Fruit fly (Drosophila melanogaster) whole organism, embryonic: Measurements from ENCODE around the gene CG9568.
A peak's percentile ranks its signal among the peaks of the same experiment; 100 is the strongest.

Experiments
- Antp ChIP-seq: fragments of 200-800 bp; sonication (Bioruptor generic); optimal IDR thresholded peaks from 3 replicates; lab custom pipeline; 2016; ENCODE audit warnings: missing biosample characterization, missing genetic modification characterization
- Asciz ChIP-seq: fragments of 200-800 bp; sonication (Bioruptor generic); optimal IDR thresholded peaks from 2 replicates; lab custom pipeline; 2017; ENCODE audit warnings: missing biosample characterization, mild to moderate bottlenecking, missing genetic modification characterization, missing genetic modification reagents
- Bdp1 ChIP-seq: fragments of 200-800 bp; sonication (Bioruptor generic); optimal IDR thresholded peaks from 3 replicates; lab custom pipeline; 2016; ENCODE audit warnings: missing biosample characterization, missing genetic modification characterization
- Blimp-1 ChIP-seq: fragments of 200-800 bp; sonication (Bioruptor generic); optimal IDR thresholded peaks from 3 replicates; lab custom pipeline; 2018; ENCODE audit warnings: missing biosample characterization, missing genetic modification characterization, mild to moderate bottlenecking, moderate library complexity, missing genetic modification reagents
- CG1024 ChIP-seq: fragments of 200-800 bp; sonication (Bioruptor generic); IDR thresholded peaks from 2 replicates; pipeline ENCODE4 v1.3.6; 2022; ENCODE audit warnings: missing biosample characterization, missing genetic modification characterization
- CG10462 ChIP-seq: fragments of 200-800 bp; sonication (Bioruptor generic); optimal IDR thresholded peaks from 2 replicates; lab custom pipeline; 2016; ENCODE audit warnings: missing biosample characterization, missing genetic modification characterization
- CG11560 ChIP-seq: fragments of 200-800 bp; sonication (Bioruptor generic); IDR thresholded peaks from 3 replicates; pipeline ENCODE4 v1.3.6; 2022; ENCODE audit warnings: missing biosample characterization, missing genetic modification characterization
- CG1233 ChIP-seq: fragments of 200-800 bp; sonication (Bioruptor generic); optimal IDR thresholded peaks from 4 replicates; lab custom pipeline; 2018; ENCODE audit warnings: missing biosample characterization, mild to moderate bottlenecking, missing genetic modification characterization
- CG14050 ChIP-seq: fragments of 200-800 bp; sonication (Bioruptor generic); IDR thresholded peaks from 3 replicates; pipeline ENCODE4 v1.3.6; 2022; ENCODE audit warnings: missing biosample characterization, missing genetic modification characterization
- CG15011 ChIP-seq: fragments of 200-800 bp; sonication (Bioruptor generic); optimal IDR thresholded peaks from 3 replicates; lab custom pipeline; 2018; ENCODE audit warnings: missing biosample characterization, mild to moderate bottlenecking, missing genetic modification characterization
- CG15514 ChIP-seq: fragments of 200-800 bp; sonication (Bioruptor generic); optimal IDR thresholded peaks from 3 replicates; lab custom pipeline; 2017; ENCODE audit warnings: missing biosample characterization, missing genetic modification characterization, mild to moderate bottlenecking, moderate library complexity, missing genetic modification reagents
- CG16813 ChIP-seq: fragments of 200-800 bp; sonication (Bioruptor generic); IDR thresholded peaks from 3 replicates; pipeline ENCODE4 v1.3.6; 2022; ENCODE audit warnings: missing biosample characterization, missing genetic modification characterization; ENCODE audit not compliant: partially characterized antibody
- CG1832 ChIP-seq: fragments of 200-800 bp; sonication (Bioruptor generic); optimal IDR thresholded peaks from 2 replicates; lab custom pipeline; 2017; ENCODE audit warnings: missing biosample characterization, mild to moderate bottlenecking, missing genetic modification characterization, inconsistent platforms
- CG18476 ChIP-seq: fragments of 200-800 bp; sonication (Bioruptor generic); optimal IDR thresholded peaks from 2 replicates; lab custom pipeline; 2016; ENCODE audit warnings: missing biosample characterization, mild to moderate bottlenecking, missing genetic modification characterization
- CG30020 ChIP-seq: fragments of 200-800 bp; optimal IDR thresholded peaks from 2 replicates; lab custom pipeline; 2019; ENCODE audit warnings: missing biosample characterization, mild to moderate bottlenecking, missing genetic modification characterization, moderate library complexity
- CG3065 ChIP-seq: fragments of 200-800 bp; sonication (Bioruptor generic); optimal IDR thresholded peaks from 2 replicates; lab custom pipeline; 2016; ENCODE audit warnings: missing biosample characterization, missing genetic modification characterization
- CG34376 ChIP-seq: fragments of 200-800 bp; sonication (Bioruptor generic); optimal IDR thresholded peaks from 2 replicates; lab custom pipeline; 2018; ENCODE audit warnings: missing biosample characterization, mild to moderate bottlenecking, missing genetic modification characterization
- CG4404 ChIP-seq: fragments of 200-800 bp; sonication (Bioruptor generic); IDR thresholded peaks from 2 replicates; pipeline ENCODE4 v1.3.6; 2022; ENCODE audit warnings: missing biosample characterization, missing genetic modification characterization
- CG5180 ChIP-seq: fragments of 200-800 bp; sonication (Bioruptor generic); optimal IDR thresholded peaks from 3 replicates; lab custom pipeline; 2017; ENCODE audit warnings: missing biosample characterization, missing genetic modification characterization, mild to moderate bottlenecking, moderate library complexity, missing genetic modification reagents
- CG7271 ChIP-seq: fragments of 200-800 bp; sonication (Bioruptor generic); optimal IDR thresholded peaks from 2 replicates; lab custom pipeline; 2018; ENCODE audit warnings: missing biosample characterization, mild to moderate bottlenecking, missing genetic modification characterization, moderate library complexity
- CG7839 ChIP-seq: fragments of 200-800 bp; sonication (Bioruptor generic); optimal IDR thresholded peaks from 3 replicates; lab custom pipeline; 2018; ENCODE audit warnings: missing biosample characterization, mild to moderate bottlenecking, missing genetic modification characterization, moderate library complexity
- CG8089 ChIP-seq: fragments of 200-800 bp; sonication (Bioruptor generic); optimal IDR thresholded peaks from 3 replicates; lab custom pipeline; 2016; ENCODE audit warnings: missing biosample characterization, missing genetic modification characterization
- D19A ChIP-seq: fragments of 200-800 bp; optimal IDR thresholded peaks from 3 replicates; lab custom pipeline; 2019; ENCODE audit warnings: missing biosample characterization, mild to moderate bottlenecking, missing genetic modification characterization, moderate library complexity
- Deaf1 ChIP-seq: fragments of 200-800 bp; optimal IDR thresholded peaks from 3 replicates; lab custom pipeline; 2019; ENCODE audit warnings: missing biosample characterization, mild to moderate bottlenecking, missing genetic modification characterization, moderate library complexity
- E2f2 ChIP-seq: fragments of 200-800 bp; sonication (Bioruptor generic); IDR thresholded peaks from 2 replicates; pipeline ENCODE4 v1.3.6; 2022; ENCODE audit warnings: missing biosample characterization, missing genetic modification characterization
- HmgZ ChIP-seq: fragments of 200-800 bp; sonication (Bioruptor generic); optimal IDR thresholded peaks from 2 replicates; lab custom pipeline; 2018; ENCODE audit warnings: missing biosample characterization, mild to moderate bottlenecking, missing genetic modification characterization
- Trl ChIP-seq, 3 experiments: fragments of >200 bp in 2 of 3; fragments of 200-800 bp in 1 of 3; sonication (Bioruptor generic) in 1 of 3; optimal IDR thresholded peaks; 2 replicates in 1 of 3; 3 replicates in 2 of 3; lab custom pipeline; 2016 to 2017; ENCODE audit warnings: missing biosample characterization in 1 of 3, missing genetic modification characterization in 1 of 3
- ap ChIP-seq: fragments of 200-800 bp; sonication (Bioruptor generic); IDR thresholded peaks from 2 replicates; pipeline ENCODE4 v1.3.6; 2022; ENCODE audit warnings: missing biosample characterization, missing genetic modification characterization
- bcd ChIP-seq: fragments of 200-800 bp; sonication (Bioruptor generic); optimal IDR thresholded peaks from 2 replicates; lab custom pipeline; 2017; ENCODE audit warnings: missing biosample characterization, mild to moderate bottlenecking, missing genetic modification characterization
- da ChIP-seq: fragments of 200-800 bp; sonication (Bioruptor generic); optimal IDR thresholded peaks from 2 replicates; lab custom pipeline; 2016; ENCODE audit warnings: missing biosample characterization, missing genetic modification characterization
- dmrt99B ChIP-seq: fragments of 200-800 bp; sonication (Bioruptor generic); optimal IDR thresholded peaks from 2 replicates; lab custom pipeline; 2018; ENCODE audit warnings: missing biosample characterization, mild to moderate bottlenecking, missing genetic modification characterization, moderate library complexity
- gcm ChIP-seq: fragments of 200-800 bp; sonication (Bioruptor generic); optimal IDR thresholded peaks from 2 replicates; lab custom pipeline; 2019; ENCODE audit warnings: missing biosample characterization, mild to moderate bottlenecking, missing genetic modification characterization, moderate library complexity
- grn ChIP-seq: fragments of 200-800 bp; sonication (Bioruptor generic); optimal IDR thresholded peaks from 3 replicates; lab custom pipeline; 2017; ENCODE audit warnings: missing biosample characterization, missing genetic modification characterization
- hb ChIP-seq: fragments of 200-800 bp; sonication (Bioruptor generic); IDR thresholded peaks from 3 replicates; pipeline ENCODE4 v1.3.6; 2022; ENCODE audit warnings: missing biosample characterization, missing genetic modification characterization; ENCODE audit not compliant: partially characterized antibody
- mam ChIP-seq: fragments of 200-800 bp; sonication (Bioruptor generic); optimal IDR thresholded peaks from 3 replicates; lab custom pipeline; 2016; ENCODE audit warnings: missing biosample characterization, missing genetic modification characterization
- mld ChIP-seq: fragments of 200-800 bp; sonication (Bioruptor generic); IDR thresholded peaks from 3 replicates; pipeline ENCODE4 v1.3.6; 2022; ENCODE audit warnings: missing biosample characterization, missing genetic modification characterization; ENCODE audit not compliant: partially characterized antibody
- p53 ChIP-seq: fragments of 200-800 bp; sonication (Bioruptor generic); optimal IDR thresholded peaks from 2 replicates; lab custom pipeline; 2016; ENCODE audit warnings: missing biosample characterization, missing genetic modification characterization
- pan ChIP-seq, 4 experiments: fragments of >200 bp in 3 of 4; fragments of 200-800 bp in 1 of 4; sonication (Bioruptor generic) in 1 of 4; optimal IDR thresholded peaks in 3 of 4; IDR thresholded peaks in 1 of 4; 2 replicates each; pipeline versions ENCODE4 v1.3.6 to Lab custom; 2017 to 2022; ENCODE audit warnings: missing biosample characterization in 2 of 4, missing genetic modification characterization in 2 of 4, mixed read lengths in 1 of 4
- phol ChIP-seq: fragments of 200-800 bp; sonication (Bioruptor generic); optimal IDR thresholded peaks from 3 replicates; lab custom pipeline; 2018; ENCODE audit warnings: missing biosample characterization, mild to moderate bottlenecking, missing genetic modification characterization, moderate library complexity
- pros ChIP-seq: fragments of 200-800 bp; sonication (Bioruptor generic); optimal IDR thresholded peaks from 3 replicates; lab custom pipeline; 2019; ENCODE audit warnings: missing biosample characterization, mild to moderate bottlenecking, missing genetic modification characterization, moderate library complexity
- rib ChIP-seq: fragments of 200-800 bp; sonication (Bioruptor generic); IDR thresholded peaks from 2 replicates; pipeline ENCODE4 v1.3.6; 2022; ENCODE audit warnings: missing biosample characterization, missing genetic modification characterization
- sc ChIP-seq, 3 experiments: fragments of >200 bp in 2 of 3; fragments of 200-800 bp in 1 of 3; sonication (Bioruptor generic) in 1 of 3; optimal IDR thresholded peaks; 2 replicates in 2 of 3; 3 replicates in 1 of 3; lab custom pipeline; 2017; ENCODE audit warnings: mild to moderate bottlenecking in 1 of 3, missing biosample characterization in 1 of 3, missing genetic modification characterization in 1 of 3, missing genetic modification reagents in 1 of 3
- sug ChIP-seq: fragments of 200-800 bp; optimal IDR thresholded peaks from 2 replicates; lab custom pipeline; 2019; ENCODE audit warnings: missing biosample characterization, mild to moderate bottlenecking, missing genetic modification characterization, moderate library complexity
- tap ChIP-seq: fragments of 200-800 bp; optimal IDR thresholded peaks from 3 replicates; lab custom pipeline; 2019; ENCODE audit warnings: missing biosample characterization, mild to moderate bottlenecking, missing genetic modification characterization, moderate library complexity
- trem ChIP-seq: fragments of 200-800 bp; optimal IDR thresholded peaks from 3 replicates; lab custom pipeline; 2019; ENCODE audit warnings: missing biosample characterization, mild to moderate bottlenecking, missing genetic modification characterization, moderate library complexity
- trh ChIP-seq: fragments of 200-800 bp; sonication (Bioruptor generic); optimal IDR thresholded peaks from 2 replicates; lab custom pipeline; 2016; ENCODE audit warnings: missing biosample characterization, missing genetic modification characterization
- zen2 ChIP-seq: fragments of 200-800 bp; sonication (Bioruptor generic); IDR thresholded peaks from 3 replicates; pipeline ENCODE4 v1.3.6; 2022; ENCODE audit warnings: missing biosample characterization, missing genetic modification characterization; ENCODE audit not compliant: partially characterized antibody

CG9568 gene

DNA sequence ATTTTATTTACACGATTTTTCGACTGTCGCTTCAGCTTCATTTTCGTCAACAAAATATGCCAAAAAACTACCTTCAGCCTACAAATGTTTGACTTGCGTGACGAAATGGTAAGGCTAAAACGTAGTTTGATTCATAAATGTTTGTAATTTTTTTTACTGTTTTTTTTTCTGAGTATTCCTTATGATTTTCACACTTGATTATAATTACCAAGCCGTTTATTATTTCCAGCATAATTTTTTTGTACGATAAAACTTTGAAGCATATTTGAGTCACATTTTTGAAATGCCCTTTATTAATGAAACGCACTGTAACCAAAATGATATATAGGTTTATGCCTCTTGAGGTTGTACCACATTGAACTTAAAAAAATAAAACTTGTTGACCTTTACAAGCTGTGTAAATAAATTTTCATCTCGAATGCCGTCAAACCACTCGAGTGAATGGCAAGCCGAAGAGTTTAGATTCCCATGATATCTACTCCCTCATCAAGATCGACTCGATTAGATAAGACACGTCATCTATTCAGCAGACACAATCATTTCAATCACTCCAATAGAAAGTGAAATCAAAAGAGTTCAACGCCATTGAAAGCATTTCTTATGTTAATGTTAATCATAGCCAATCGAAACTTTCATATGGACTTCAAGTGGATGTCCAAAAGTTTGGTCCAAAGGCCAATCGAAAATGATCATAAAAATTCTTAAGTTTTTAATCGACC lies 27.6 kb upstream of the CG9568 start (continued):
- TF ChIP-seq trh, result no peak
- no peak for TF ChIP-seq CG18476 (GFP tag; lab: Kevin White, UChicago)
- peak; percentile 7 for TF ChIP-seq CG15514 (GFP tag; lab: Kevin White, UChicago)
- no peak for TF ChIP-seq hb (GFP tag; lab: Robert Waterston, UW)
- TF ChIP-seq CG1024, result no peak
- TF ChIP-seq HmgZ (tag; lab: Kevin White, UChicago), result peak; percentile 8
- peak; percentile 22 for TF ChIP-seq Antp
- TF ChIP-seq Trl (optimal IDR thresholded peaks at IDR 0.05; lab: Kevin White, UChicago), result no peak
- peak; percentile 44 for TF ChIP-seq Trl (GFP tag; optimal IDR thresholded peaks at IDR 0.05; lab: Kevin White, UChicago)
- TF ChIP-seq CG7271 (tag; lab: Kevin White, UChicago), result no peak
- no peak for TF ChIP-seq mld (GFP tag; lab: Robert Waterston, UW)
- no peak for TF ChIP-seq CG11560 (tag; lab: Robert Waterston, UW)
- no peak for TF ChIP-seq CG10462 (GFP tag; lab: Kevin White, UChicago)
- TF ChIP-seq CG3065 (GFP tag; lab: Kevin White, UChicago), result no peak
- TF ChIP-seq tap (tag; lab: Kevin White, UChicago), result no peak
- TF ChIP-seq CG1233 (GFP tag; lab: Kevin White, UChicago), result no peak
- TF ChIP-seq CG15011 (GFP tag; lab: Kevin White, UChicago), result peak; percentile 17
- TF ChIP-seq sc (optimal IDR thresholded peaks at IDR 0.05; lab: Kevin White, UChicago), result no peak
- TF ChIP-seq sc (GFP tag; optimal IDR thresholded peaks at IDR 0.05; lab: Kevin White, UChicago), result no peak
- no peak for TF ChIP-seq sug
- no peak for TF ChIP-seq pros (GFP tag; lab: Kevin White, UChicago)
- no peak for TF ChIP-seq zen2 (GFP tag; lab: Robert Waterston, UW)
- TF ChIP-seq CG16813 (GFP tag; lab: Robert Waterston, UW), result no peak
- TF ChIP-seq pan (optimal IDR thresholded peaks at IDR 0.05; lab: Kevin White, UChicago), result no peak
- peak in 1 of 2 experiments; percentile 60 for TF ChIP-seq pan (GFP tag; optimal IDR thresholded peaks at IDR 0.05 in 1 of 2, IDR thresholded peaks at IDR 0.05 in 1 of 2)
- TF ChIP-seq CG7839, result peak; percentile 71
- peak; percentile 84 for TF ChIP-seq grn
- peak; percentile 41 for TF ChIP-seq phol (tag; lab: Kevin White, UChicago)
- TF ChIP-seq Bdp1, result no peak
- no peak for TF ChIP-seq p53 (GFP tag; lab: Kevin White, UChicago)
- TF ChIP-seq da, result no peak
- peak; percentile 75 for TF ChIP-seq dmrt99B (tag; lab: Kevin White, UChicago)
- peak; percentile 42 for TF ChIP-seq mam
- TF ChIP-seq CG30020, result no peak
- TF ChIP-seq Asciz, result peak; percentile 49
- no peak for TF ChIP-seq ap (GFP tag; lab: Robert Waterston, UW)
- peak; percentile 25; the same call in 1 of the 3 replicates for TF ChIP-seq CG14050 (GFP tag; lab: Robert Waterston, UW)
- TF ChIP-seq CG8089 (GFP tag; lab: Kevin White, UChicago), result peak; percentile 13
- TF ChIP-seq trem, result no peak
- TF ChIP-seq bcd (GFP tag; lab: Kevin White, UChicago), result no peak
- no peak for TF ChIP-seq CG4404 (GFP tag; lab: Robert Waterston, UW)
- TF ChIP-seq D19A (tag; lab: Kevin White, UChicago), result peak; percentile 1
- TF ChIP-seq rib, result no peak
- TF ChIP-seq CG5180, result peak; percentile 13
- TF ChIP-seq gcm (GFP tag; lab: Kevin White, UChicago), result peak; percentile 20
- peak; percentile 54; the same call in 1 of the 2 replicates for TF ChIP-seq E2f2 (GFP tag; lab: Robert Waterston, UW)
- TF ChIP-seq CG34376 (GFP tag; lab: Kevin White, UChicago), result no peak
- no peak for TF ChIP-seq CG1832 (GFP tag; lab: Kevin White, UChicago)
- no peak for TF ChIP-seq Deaf1 (tag; lab: Kevin White, UChicago)
- TF ChIP-seq Blimp-1 (GFP tag; lab: Kevin White, UChicago), result peak; percentile 90
